Worm (Caenorhabditis elegans) whole organism, L4 larva: ENCODE data around the gene efa-6.

ENCODE experiments used
- D1046.2 ChIP-seq: fragments of 200-800 bp; sonication (Bioruptor generic); IDR thresholded peaks from 2 replicates; pipeline ENCODE4 v1.3.6; 2022; ENCODE audit warnings: missing genetic modification characterization, missing compliant biosample characterization
- R02D3.7 ChIP-seq: fragments of 150-350 bp; sonication (generic microtip); optimal IDR thresholded peaks from 3 replicates; lab custom pipeline; 2014; ENCODE audit warnings: missing biosample characterization, missing genetic modification characterization
- ama-1 ChIP-seq: fragments of 150-350 bp; optimal IDR thresholded peaks from 2 replicates; lab custom pipeline; 2014; ENCODE audit warnings: inconsistent platforms, mixed read lengths
- ceh-28 ChIP-seq: fragments of 150-350 bp; optimal IDR thresholded peaks from 2 replicates; lab custom pipeline; 2014; ENCODE audit warnings: missing biosample characterization, missing genetic modification reagents, missing genetic modification characterization
- daf-19 ChIP-seq: fragments of 200-800 bp; sonication (Bioruptor generic); conservative IDR thresholded peaks from 2 replicates; pipeline ENCODE4 v1.3.6; 2022; ENCODE audit warnings: missing genetic modification characterization, missing compliant biosample characterization
- fkh-10 ChIP-seq: fragments of 150-350 bp; optimal IDR thresholded peaks from 2 replicates; lab custom pipeline; 2014; ENCODE audit warnings: missing biosample characterization, missing genetic modification reagents, missing genetic modification characterization
- jun-1 ChIP-seq: fragments of 150-350 bp; optimal IDR thresholded peaks from 2 replicates; lab custom pipeline; 2014; ENCODE audit warnings: missing biosample characterization, missing genetic modification reagents, missing genetic modification characterization
- nhr-48 ChIP-seq: sonication (generic microtip); optimal IDR thresholded peaks from 2 replicates; lab custom pipeline; 2016; ENCODE audit warnings: mild to moderate bottlenecking, missing genetic modification characterization, missing compliant biosample characterization
- nhr-77 ChIP-seq: fragments of 150-350 bp; optimal IDR thresholded peaks from 2 replicates; lab custom pipeline; 2014; ENCODE audit warnings: missing biosample characterization, missing genetic modification characterization
- pqm-1 ChIP-seq: sonication (generic microtip); optimal IDR thresholded peaks from 2 replicates; lab custom pipeline; 2017; ENCODE audit warnings: missing biosample characterization, missing genetic modification characterization
- snpc-4 ChIP-seq: fragments of 150-350 bp; optimal IDR thresholded peaks from 2 replicates; lab custom pipeline; 2014; ENCODE audit warnings: missing biosample characterization, missing genetic modification characterization
- unc-39 ChIP-seq: sonication (generic microtip); optimal IDR thresholded peaks from 2 replicates; lab custom pipeline; 2017; ENCODE audit warnings: missing biosample characterization, missing genetic modification characterization
- zag-1 ChIP-seq: fragments of 150-350 bp; optimal IDR thresholded peaks from 2 replicates; lab custom pipeline; 2014; ENCODE audit warnings: missing biosample characterization, missing genetic modification characterization

DNA sequence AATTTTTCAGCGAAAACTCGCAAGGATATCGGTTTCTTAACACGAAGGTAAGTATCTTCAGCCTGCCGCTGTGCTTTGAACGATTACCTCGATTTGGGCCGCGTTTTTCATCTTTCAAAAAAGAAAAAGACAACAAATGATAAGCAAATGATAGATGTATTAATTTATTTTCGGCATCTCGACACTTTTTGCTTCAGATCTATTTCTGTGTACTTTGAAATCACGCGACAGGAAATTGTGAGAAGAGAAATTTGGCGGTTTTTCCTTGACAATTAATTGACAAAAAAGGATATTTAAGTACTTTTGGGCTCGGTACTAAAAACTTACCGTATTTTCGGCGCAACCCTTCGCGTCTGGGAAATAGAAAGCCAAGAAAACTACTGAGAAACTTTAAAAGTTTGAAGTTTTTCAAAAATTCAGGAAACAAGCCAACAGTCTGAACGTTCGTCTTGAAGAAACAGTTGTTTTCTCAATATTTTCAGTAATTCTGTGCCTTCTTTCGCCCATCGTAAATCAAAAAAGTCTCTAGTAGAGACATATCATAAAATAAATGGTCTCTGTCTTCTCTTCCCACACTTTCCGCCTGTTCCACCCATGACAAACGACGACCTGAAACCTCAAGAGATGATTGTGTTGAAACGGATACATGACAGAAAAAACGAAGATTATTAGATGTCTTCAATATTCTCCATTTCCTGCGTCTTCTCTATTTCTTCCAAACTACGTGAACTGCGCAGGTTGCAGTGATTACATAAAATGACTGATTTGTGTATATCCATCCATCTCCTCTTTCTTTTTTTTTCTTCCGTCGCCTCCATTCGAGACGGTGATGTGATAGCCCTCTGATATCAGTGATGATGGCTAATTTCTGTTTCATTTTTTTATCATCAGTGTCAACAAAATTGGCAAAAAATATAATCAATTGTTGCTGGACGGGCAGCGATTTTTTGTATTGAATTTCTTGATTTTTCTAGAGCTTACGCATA lies 26.6 kb upstream of the efa-6 start:
- TF ChIP-seq fkh-10 (GFP tag; lab: Kevin White, UChicago) (no peak), nhr-48 (tag; lab: Kevin White, UChicago) (no peak), unc-39 (tag; lab: Kevin White, UChicago) (no peak), ceh-28 (no peak), zag-1 (tag; lab: Kevin White, UChicago) (no peak), ama-1 (lab: Kevin White, UChicago) (no peak), daf-19 (GFP tag; lab: Robert Waterston, UW) (no peak), R02D3.7 (tag; lab: Kevin White, UChicago) (no peak), jun-1 (tag; lab: Kevin White, UChicago) (no peak), D1046.2 (GFP tag; lab: Robert Waterston, UW) (no peak), nhr-77 (tag; lab: Kevin White, UChicago) (no peak), pqm-1 (tag; lab: Kevin White, UChicago) (no peak), snpc-4 (tag; lab: Kevin White, UChicago) (no peak)
